Fruit fly (Drosophila melanogaster): ENCODE measurements around the gene Rh3.

DNA sequence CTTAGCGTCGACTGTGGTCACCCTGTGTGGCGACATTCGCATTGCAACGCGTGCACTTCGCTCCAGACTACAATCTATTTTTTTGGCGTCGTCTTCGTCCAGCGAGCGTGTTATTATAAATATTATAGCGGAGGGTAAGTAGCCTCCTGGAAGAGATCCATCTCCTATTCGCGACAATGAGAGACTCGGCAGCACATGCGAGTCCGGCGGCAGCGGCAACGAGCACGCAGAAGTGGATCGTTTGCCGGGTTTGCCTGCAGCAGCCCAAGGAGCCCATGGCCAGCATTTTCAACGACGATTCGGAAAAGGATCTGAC lies 50.5 kb downstream of the Rh3 start, which contains the start of gene idc:
- no peak for TF ChIP-seq Sox102F (GFP tag; optimal IDR thresholded peaks at IDR 0.05)
- no peak for TF ChIP-seq CG7368 (GFP tag; optimal IDR thresholded peaks at IDR 0.05)
- TF ChIP-seq CG11294 (GFP tag; IDR thresholded peaks at IDR 0.05): no peak
- no peak for TF ChIP-seq Blimp-1 (GFP tag; optimal IDR thresholded peaks at IDR 0.05)
- TF ChIP-seq achi (GFP tag; optimal IDR thresholded peaks at IDR 0.05): no peak
- TF ChIP-seq Hr39 (GFP tag; optimal IDR thresholded peaks at IDR 0.05): no peak
- no peak for TF ChIP-seq Hr38 (GFP tag; optimal IDR thresholded peaks at IDR 0.05)
- TF ChIP-seq CG3032 (tag; optimal IDR thresholded peaks at IDR 0.05): no peak
- TF ChIP-seq CG9139 (GFP tag; optimal IDR thresholded peaks at IDR 0.05): no peak
